Worm (Caenorhabditis elegans) whole organism, midembryonic: ENCODE results near the gene fbxb-50.

Source experiments
- T22C8.4 ChIP-seq: fragments of 200-800 bp; sonication (Bioruptor generic); IDR thresholded peaks from 2 replicates; pipeline ENCODE4 v1.3.6; 2022; ENCODE audit warnings: missing genetic modification characterization, missing compliant biosample characterization
- klf-2 ChIP-seq: fragments of 200-800 bp; sonication (Bioruptor generic); conservative IDR thresholded peaks from 2 replicates; pipeline ENCODE4 v1.3.6; 2022; ENCODE audit warnings: missing genetic modification reagents, missing genetic modification characterization, missing compliant biosample characterization
- med-1 ChIP-seq: sonication (generic microtip); optimal IDR thresholded peaks from 2 replicates; lab custom pipeline; 2017; ENCODE audit warnings: missing genetic modification characterization, mild to moderate bottlenecking, missing compliant biosample characterization, antibody characterized with exemption, missing genetic modification reagents; ENCODE audit not compliant: insufficient read depth
- tab-1 ChIP-seq: fragments of 200-800 bp; sonication (Bioruptor generic); IDR thresholded peaks from 2 replicates; pipeline ENCODE4 v1.3.6; 2022; ENCODE audit warnings: missing genetic modification characterization, missing compliant biosample characterization
- ztf-23 ChIP-seq: fragments of 200-800 bp; sonication (Bioruptor generic); IDR thresholded peaks from 2 replicates; pipeline ENCODE4 v1.3.6; 2022; ENCODE audit warnings: missing genetic modification reagents, missing genetic modification characterization, missing compliant biosample characterization
- ztf-29 ChIP-seq: fragments of 200-800 bp; sonication (Bioruptor generic); IDR thresholded peaks from 2 replicates; pipeline ENCODE4 v1.3.6; 2022; ENCODE audit warnings: missing genetic modification reagents, missing genetic modification characterization, missing compliant biosample characterization

DNA sequence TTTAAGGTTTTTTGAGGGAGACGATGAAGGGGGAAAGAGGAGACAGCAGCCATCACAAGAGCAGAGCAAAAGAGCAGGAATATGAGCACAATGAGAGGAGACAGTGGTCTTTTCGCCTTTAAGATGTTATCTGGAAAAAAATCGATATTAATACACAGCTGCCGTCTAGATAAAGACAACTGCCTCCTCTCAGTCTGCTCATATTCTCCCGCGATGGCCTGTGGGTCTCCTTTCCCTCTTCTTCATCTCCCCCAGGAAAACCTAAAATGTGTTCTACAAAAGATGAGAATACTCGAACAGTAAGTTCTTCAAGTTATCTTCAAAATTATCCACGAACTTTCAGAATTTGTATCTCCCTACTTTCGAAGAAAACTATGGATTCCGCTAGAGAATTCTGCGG is 5.7 kb upstream of the fbxb-50 start, which contains the start of the genes fbxb-52 and fbxb-51:
- TF ChIP-seq klf-2 (no peak), tab-1 (GFP tag; lab: Robert Waterston, UW) (no peak), ztf-23 (no peak), T22C8.4 (GFP tag; lab: Robert Waterston, UW) (no peak), med-1 (GFP tag; lab: Kevin White, UChicago) (no peak), ztf-29 (GFP tag; lab: Robert Waterston, UW) (no peak)
